Worm (Caenorhabditis elegans): Measurements from ENCODE around the gene F59E11.2.

- no peak for TF ChIP-seq ama-1 (optimal IDR thresholded peaks at IDR 0.05)
- TF ChIP-seq F13H6.1 (tag; optimal IDR thresholded peaks at IDR 0.05), result no peak
- TF ChIP-seq lin-39 (tag; optimal IDR thresholded peaks at IDR 0.05), result no peak
- no peak for TF ChIP-seq ztf-11 (tag; optimal IDR thresholded peaks at IDR 0.05)
- TF ChIP-seq dmd-4 (tag; optimal IDR thresholded peaks at IDR 0.05), result no peak
- TF ChIP-seq ZK546.5 (tag; optimal IDR thresholded peaks at IDR 0.05), result no peak
- TF ChIP-seq mdl-1 (tag; optimal IDR thresholded peaks at IDR 0.05), result no peak
- no peak for TF ChIP-seq aly-2 (tag; optimal IDR thresholded peaks at IDR 0.05)
- TF ChIP-seq R02D3.7 (tag; optimal IDR thresholded peaks at IDR 0.05), result no peak
- no peak for TF ChIP-seq elt-3 (tag; optimal IDR thresholded peaks at IDR 0.05)
- TF ChIP-seq blmp-1 (tag; optimal IDR thresholded peaks at IDR 0.05; ENCODE audit: insufficient read depth), result no peak
Observed at ce11 chrV:8972271-8972670, 29.0 kb upstream of the F59E11.2 start, which contains the start of gene nhr-195.

All from whole organism, L2 larva.